Fruit fly (Drosophila melanogaster) whole organism, embryonic: ENCODE measurements around the gene bib.

Experiments
- Blimp-1 ChIP-seq: fragments of 200-800 bp; sonication (Bioruptor generic); optimal IDR thresholded peaks from 3 replicates; lab custom pipeline; 2018; ENCODE audit warnings: missing biosample characterization, missing genetic modification characterization, mild to moderate bottlenecking, moderate library complexity, missing genetic modification reagents
- CG10431 ChIP-seq: fragments of 200-800 bp; sonication (Bioruptor generic); optimal IDR thresholded peaks from 3 replicates; lab custom pipeline; 2018; ENCODE audit warnings: missing biosample characterization, mild to moderate bottlenecking, missing genetic modification characterization
- CG10565 ChIP-seq: fragments of 200-800 bp; sonication (Bioruptor generic); optimal IDR thresholded peaks from 3 replicates; lab custom pipeline; 2016; ENCODE audit warnings: missing biosample characterization, mild to moderate bottlenecking, missing genetic modification characterization
- CG10654 ChIP-seq: fragments of 200-800 bp; sonication (Bioruptor generic); optimal IDR thresholded peaks from 2 replicates; lab custom pipeline; 2016; ENCODE audit warnings: missing biosample characterization, missing genetic modification characterization
- CG10979 ChIP-seq: fragments of 200-800 bp; sonication (Bioruptor generic); optimal IDR thresholded peaks from 2 replicates; lab custom pipeline; 2018; ENCODE audit warnings: missing biosample characterization, mild to moderate bottlenecking, missing genetic modification characterization, moderate library complexity
- CG11723 ChIP-seq: fragments of 200-800 bp; sonication (Bioruptor generic); optimal IDR thresholded peaks from 2 replicates; lab custom pipeline; 2017; ENCODE audit warnings: missing biosample characterization, mild to moderate bottlenecking, missing genetic modification characterization
- CG12391 ChIP-seq: fragments of 200-800 bp; sonication (Bioruptor generic); optimal IDR thresholded peaks from 3 replicates; lab custom pipeline; 2018; ENCODE audit warnings: missing biosample characterization, mild to moderate bottlenecking, missing genetic modification characterization, moderate library complexity
- CG15696 ChIP-seq: fragments of 200-800 bp; sonication (Bioruptor generic); optimal IDR thresholded peaks from 2 replicates; lab custom pipeline; 2019; ENCODE audit warnings: missing biosample characterization, mild to moderate bottlenecking, missing genetic modification characterization, moderate library complexity
- CG2712 ChIP-seq: fragments of 200-800 bp; optimal IDR thresholded peaks from 3 replicates; lab custom pipeline; 2019; ENCODE audit warnings: missing biosample characterization, mild to moderate bottlenecking, missing genetic modification characterization, moderate library complexity
- CG5953 ChIP-seq: fragments of 200-800 bp; sonication (Bioruptor generic); IDR thresholded peaks from 2 replicates; pipeline ENCODE4 v1.3.6; 2022; ENCODE audit warnings: missing biosample characterization, missing genetic modification characterization
- CG7987 ChIP-seq: fragments of 200-800 bp; sonication (Bioruptor generic); optimal IDR thresholded peaks from 2 replicates; lab custom pipeline; 2018; ENCODE audit warnings: missing biosample characterization, mild to moderate bottlenecking, missing genetic modification characterization, moderate library complexity
- CG8765 ChIP-seq: fragments of 200-800 bp; sonication (Bioruptor generic); IDR thresholded peaks from 2 replicates; pipeline ENCODE4 v1.3.6; 2022; ENCODE audit warnings: missing biosample characterization, missing genetic modification characterization
- CG9932 ChIP-seq: fragments of 200-800 bp; sonication (Bioruptor generic); IDR thresholded peaks from 2 replicates; pipeline ENCODE4 v1.3.6; 2022; ENCODE audit warnings: missing biosample characterization, missing genetic modification characterization
- D19A ChIP-seq: fragments of 200-800 bp; optimal IDR thresholded peaks from 3 replicates; lab custom pipeline; 2019; ENCODE audit warnings: missing biosample characterization, mild to moderate bottlenecking, missing genetic modification characterization, moderate library complexity
- Fer2 ChIP-seq: fragments of 200-800 bp; sonication (Bioruptor generic); optimal IDR thresholded peaks from 2 replicates; lab custom pipeline; 2018; ENCODE audit warnings: missing biosample characterization, mild to moderate bottlenecking, missing genetic modification characterization, moderate library complexity
- HmgD ChIP-seq: fragments of 200-800 bp; sonication (Bioruptor generic); optimal IDR thresholded peaks from 3 replicates; lab custom pipeline; 2016; ENCODE audit warnings: missing biosample characterization, missing genetic modification characterization
- NC2α ChIP-seq: fragments of 200-800 bp; sonication (Bioruptor generic); optimal IDR thresholded peaks from 2 replicates; lab custom pipeline; 2016; ENCODE audit warnings: missing biosample characterization, missing genetic modification characterization
- Six4 ChIP-seq: fragments of 200-800 bp; sonication (Bioruptor generic); optimal IDR thresholded peaks from 2 replicates; lab custom pipeline; 2016; ENCODE audit warnings: missing biosample characterization, missing genetic modification characterization
- Sox100B ChIP-seq: fragments of 200-800 bp; sonication (Bioruptor generic); optimal IDR thresholded peaks from 3 replicates; lab custom pipeline; 2018; ENCODE audit warnings: missing biosample characterization, mild to moderate bottlenecking, missing genetic modification characterization
- aop ChIP-seq: fragments of 200-800 bp; sonication (Bioruptor generic); IDR thresholded peaks from 2 replicates; pipeline ENCODE4 v1.3.6; 2022; ENCODE audit warnings: missing biosample characterization, missing genetic modification characterization
- bigmax ChIP-seq: fragments of 200-800 bp; sonication (Bioruptor generic); optimal IDR thresholded peaks from 2 replicates; lab custom pipeline; 2018; ENCODE audit warnings: missing biosample characterization, mild to moderate bottlenecking, missing genetic modification characterization
- cwo ChIP-seq: fragments of 200-800 bp; sonication (Bioruptor generic); optimal IDR thresholded peaks from 3 replicates; lab custom pipeline; 2017; ENCODE audit warnings: missing biosample characterization, missing genetic modification characterization, mild to moderate bottlenecking, moderate library complexity, missing genetic modification reagents
- dan ChIP-seq: fragments of 200-800 bp; sonication (Bioruptor generic); IDR thresholded peaks from 2 replicates; pipeline ENCODE4 v1.3.6; 2022; ENCODE audit warnings: missing biosample characterization, missing genetic modification characterization
- dmrt11E ChIP-seq: fragments of 200-800 bp; sonication (Bioruptor generic); optimal IDR thresholded peaks from 3 replicates; lab custom pipeline; 2018; ENCODE audit warnings: missing biosample characterization, mild to moderate bottlenecking, missing genetic modification characterization, moderate library complexity
- lbe ChIP-seq: fragments of 200-800 bp; sonication (Bioruptor generic); optimal IDR thresholded peaks from 2 replicates; lab custom pipeline; 2016; ENCODE audit warnings: missing biosample characterization, mild to moderate bottlenecking, missing genetic modification characterization
- nau ChIP-seq: fragments of 200-800 bp; sonication (Bioruptor generic); optimal IDR thresholded peaks from 3 replicates; lab custom pipeline; 2017; ENCODE audit warnings: missing biosample characterization, mild to moderate bottlenecking, missing genetic modification characterization, missing genetic modification reagents
- nom ChIP-seq: fragments of 200-800 bp; sonication (Bioruptor generic); optimal IDR thresholded peaks from 2 replicates; lab custom pipeline; 2017; ENCODE audit warnings: missing biosample characterization, missing genetic modification characterization, mild to moderate bottlenecking, moderate library complexity, missing genetic modification reagents
- psq ChIP-seq: fragments of 200-800 bp; sonication (Bioruptor generic); optimal IDR thresholded peaks from 2 replicates; lab custom pipeline; 2017; ENCODE audit warnings: missing biosample characterization, missing genetic modification characterization
- sens ChIP-seq: fragments of 200-800 bp; sonication (Bioruptor generic); peaks from one replicate; lab custom pipeline; 2016; ENCODE audit warnings: missing biosample characterization, missing genetic modification characterization
- sim ChIP-seq: fragments of 200-800 bp; sonication (Bioruptor generic); IDR thresholded peaks from 2 replicates; pipeline ENCODE4 v1.3.6; 2022; ENCODE audit warnings: missing biosample characterization, missing genetic modification characterization
- sqz ChIP-seq: fragments of 200-800 bp; sonication (Bioruptor generic); optimal IDR thresholded peaks from 3 replicates; lab custom pipeline; 2018; ENCODE audit warnings: missing biosample characterization, mild to moderate bottlenecking, missing genetic modification characterization
- tll ChIP-seq, 2 experiments: fragments of 200-800 bp in 1 of 2; fragments of >200 bp in 1 of 2; sonication (Bioruptor generic) in 1 of 2; optimal IDR thresholded peaks; 2 replicates each; lab custom pipeline; 2017 to 2019; ENCODE audit warnings: missing biosample characterization in 2 of 2, missing genetic modification characterization in 2 of 2, mild to moderate bottlenecking in 1 of 2, moderate library complexity in 1 of 2
- tup ChIP-seq: fragments of 200-800 bp; sonication (Bioruptor generic); optimal IDR thresholded peaks from 2 replicates; lab custom pipeline; 2016; ENCODE audit warnings: missing biosample characterization, mild to moderate bottlenecking, missing genetic modification characterization, moderate library complexity
- zfh1 ChIP-seq: fragments of 200-800 bp; sonication (Bioruptor generic); IDR thresholded peaks from 3 replicates; pipeline ENCODE4 v1.3.6; 2022; ENCODE audit warnings: missing biosample characterization, missing genetic modification characterization

bib gene

DNA sequence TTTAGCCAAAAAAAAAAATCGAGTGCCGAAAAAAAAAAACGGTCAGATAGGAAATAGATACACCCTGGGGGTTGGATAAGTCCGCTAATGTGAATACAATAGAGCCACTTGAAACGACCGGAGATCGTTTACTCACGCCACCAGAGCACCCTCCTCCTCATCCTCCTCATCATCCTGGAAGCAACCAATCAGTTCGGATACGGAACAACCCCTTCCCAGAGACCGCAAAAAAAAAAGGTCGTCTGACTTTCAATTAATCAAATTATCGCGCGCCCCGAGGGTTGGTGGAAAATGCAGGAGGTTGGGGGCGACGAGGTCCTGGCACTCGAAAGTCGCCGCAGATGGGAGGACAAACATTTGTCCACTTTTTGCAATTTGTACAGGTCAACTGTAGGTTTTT, 11.8 kb upstream of the bib start (continued):
- TF ChIP-seq CG10431 (GFP tag; lab: Kevin White, UChicago) (no peak), zfh1 (0 out of 3 replicates have a peak, but pooled peaks have one; percentile 8), Blimp-1 (GFP tag; lab: Kevin White, UChicago) (no peak), D19A (no peak)
- TF ChIP-seq, all 482 proteins: peak for 5

DNA sequence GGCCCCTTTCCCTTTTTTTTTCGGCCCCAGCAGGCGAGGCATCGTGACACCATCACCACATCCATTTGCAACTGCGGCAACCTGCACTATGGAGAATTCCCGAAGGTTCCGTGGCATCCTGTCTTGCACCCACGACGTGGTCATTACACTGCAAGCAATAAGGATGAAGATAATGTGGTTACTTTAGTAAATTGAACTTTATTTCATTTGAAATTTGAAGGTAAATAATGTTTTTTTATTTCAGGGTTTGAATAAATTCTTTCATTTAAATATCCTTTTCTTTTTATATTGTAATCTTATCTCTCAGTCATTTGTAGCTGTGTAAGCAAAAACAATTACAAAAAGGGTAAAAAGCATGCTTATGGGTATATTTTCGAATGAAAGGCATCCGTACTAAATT, 2.6 kb upstream of the bib start:
- TF ChIP-seq CG15696 (tag; lab: Kevin White, UChicago) = no peak
- no peak for TF ChIP-seq CG10654
- TF ChIP-seq CG8765 (GFP tag; lab: Robert Waterston, UW) = 0 out of 2 replicates have a peak, but pooled peaks have one; percentile 45
- TF ChIP-seq CG12391 (tag; lab: Kevin White, UChicago) = no peak
- no peak for TF ChIP-seq bigmax (GFP tag; lab: Kevin White, UChicago)
- no peak for TF ChIP-seq Fer2 (tag; lab: Kevin White, UChicago)
- TF ChIP-seq NC2α (GFP tag; lab: Kevin White, UChicago) = no peak
- TF ChIP-seq sim (GFP tag; lab: Robert Waterston, UW) = no peak
- no peak for TF ChIP-seq psq (GFP tag; lab: Kevin White, UChicago)
- no peak for TF ChIP-seq Six4 (GFP tag; lab: Kevin White, UChicago)
- TF ChIP-seq cwo (GFP tag; lab: Kevin White, UChicago) = no peak
- no peak for TF ChIP-seq CG7987 (GFP tag; lab: Kevin White, UChicago)
- no peak for TF ChIP-seq tll (GFP tag; optimal IDR thresholded peaks at IDR 0.05; lab: Kevin White, UChicago)
- TF ChIP-seq CG10979 (tag; lab: Kevin White, UChicago) = peak; percentile 31
- TF ChIP-seq CG5953 (GFP tag; lab: Robert Waterston, UW) = no peak
- peak; percentile 8 for TF ChIP-seq CG2712 (tag; lab: Kevin White, UChicago)
- no peak for TF ChIP-seq CG9932
- no peak for TF ChIP-seq sqz
- TF ChIP-seq dmrt11E (tag; lab: Kevin White, UChicago) = peak; percentile 7
- TF ChIP-seq sens (GFP tag; lab: Kevin White, UChicago) = peak; percentile 45
- TF ChIP-seq aop (GFP tag; lab: Robert Waterston, UW) = no peak
- no peak for TF ChIP-seq tup (GFP tag; lab: Kevin White, UChicago)
- TF ChIP-seq, all 482 proteins: peak for 5

DNA sequence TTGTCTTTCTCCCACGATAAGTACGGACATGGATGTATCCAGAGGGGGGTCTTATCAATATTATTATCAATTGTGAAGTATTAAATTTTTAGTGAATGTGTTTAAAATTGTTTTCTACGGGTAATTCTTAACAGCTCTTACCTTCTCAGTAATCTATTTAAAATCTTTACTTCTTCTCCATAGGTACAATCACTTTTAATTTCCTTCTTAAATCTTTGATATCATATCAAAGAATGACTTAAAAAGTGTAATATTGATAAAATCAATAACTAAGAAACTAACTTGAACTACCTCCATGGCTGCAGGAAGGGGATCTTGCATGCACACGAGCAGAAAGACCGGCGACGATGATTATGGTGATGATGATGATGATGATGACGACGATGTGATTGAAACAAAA, 1.9 kb upstream of the bib start:
- peak; percentile 48 for TF ChIP-seq nom (GFP tag; lab: Kevin White, UChicago)
- peak; percentile 51 for TF ChIP-seq sens (GFP tag; lab: Kevin White, UChicago)
- TF ChIP-seq CG2712 (tag; lab: Kevin White, UChicago) = peak; percentile 5
- no peak for TF ChIP-seq CG9932
- no peak for TF ChIP-seq Sox100B (GFP tag; lab: Kevin White, UChicago)
- TF ChIP-seq nau (GFP tag; lab: Kevin White, UChicago) = no peak
- TF ChIP-seq lbe (GFP tag; lab: Kevin White, UChicago) = no peak
- no peak for TF ChIP-seq dan (GFP tag; lab: Robert Waterston, UW)
- peak; percentile 2 for TF ChIP-seq CG10979 (tag; lab: Kevin White, UChicago)
- TF ChIP-seq CG10565 (GFP tag; lab: Kevin White, UChicago) = no peak
- no peak for TF ChIP-seq CG11723 (GFP tag; lab: Kevin White, UChicago)
- TF ChIP-seq HmgD = no peak
